Fruit fly (Drosophila melanogaster): Measurements from ENCODE around the gene Hers.

dm6 chrX:19884204-19884603 lies 18.3 kb downstream of the Hers start:
- TF ChIP-seq ttk (optimal IDR thresholded peaks at IDR 0.05), result no peak
- no peak for TF ChIP-seq psq (optimal IDR thresholded peaks at IDR 0.05)
